Worm (Caenorhabditis elegans) whole organism, L3 larva: ENCODE data around the gene lec-4.

Source experiments
- R02D3.7 ChIP-seq: fragments of 150-350 bp; optimal IDR thresholded peaks from 2 replicates; lab custom pipeline; 2014; ENCODE audit warnings: missing biosample characterization, missing genetic modification characterization
- ZK546.5 ChIP-seq: sonication (generic microtip); optimal IDR thresholded peaks from 2 replicates; lab custom pipeline; 2017; ENCODE audit warnings: missing biosample characterization, missing genetic modification characterization
- aly-2 ChIP-seq: fragments of 150-350 bp; optimal IDR thresholded peaks from 2 replicates; lab custom pipeline; 2014; ENCODE audit warnings: missing biosample characterization, missing genetic modification characterization
- ama-1 ChIP-seq: fragments of 150-350 bp; optimal IDR thresholded peaks from 2 replicates; lab custom pipeline; 2018
- ceh-16 ChIP-seq: sonication (generic microtip); optimal IDR thresholded peaks from 2 replicates; lab custom pipeline; 2017; ENCODE audit warnings: missing biosample characterization, missing genetic modification characterization
- ceh-28 ChIP-seq: fragments of 150-350 bp; optimal IDR thresholded peaks from 2 replicates; lab custom pipeline; 2014; ENCODE audit warnings: missing biosample characterization, missing genetic modification reagents, missing genetic modification characterization
- ceh-82 ChIP-seq: fragments of 150-350 bp; optimal IDR thresholded peaks from 2 replicates; lab custom pipeline; 2014; ENCODE audit warnings: missing biosample characterization, missing genetic modification characterization
- ceh-9 ChIP-seq: sonication (generic microtip); optimal IDR thresholded peaks from 2 replicates; lab custom pipeline; 2018; ENCODE audit warnings: missing biosample characterization, missing genetic modification characterization
- daf-12 ChIP-seq: fragments of 150-350 bp; optimal IDR thresholded peaks from 2 replicates; lab custom pipeline; 2014; ENCODE audit warnings: missing biosample characterization, missing genetic modification reagents, missing genetic modification characterization
- egl-27 ChIP-seq: sonication (generic microtip); optimal IDR thresholded peaks from 4 replicates; lab custom pipeline; 2017; ENCODE audit warnings: missing biosample characterization, missing genetic modification reagents, missing genetic modification characterization
- egl-5 ChIP-seq: fragments of 150-350 bp; optimal IDR thresholded peaks from 2 replicates; lab custom pipeline; 2017; ENCODE audit warnings: missing biosample characterization, missing genetic modification reagents, missing genetic modification characterization, inconsistent platforms
- elt-1 ChIP-seq: fragments of 150-350 bp; optimal IDR thresholded peaks from 2 replicates; lab custom pipeline; 2014; ENCODE audit warnings: missing biosample characterization, missing genetic modification characterization
- elt-2 ChIP-seq: sonication (generic microtip); optimal IDR thresholded peaks from 2 replicates; lab custom pipeline; 2016; ENCODE audit warnings: missing genetic modification reagents, mild to moderate bottlenecking, missing genetic modification characterization, missing compliant biosample characterization
- elt-3 ChIP-seq, 3 experiments: fragments of 150-350 bp in 1 of 3; sonication (generic microtip) in 2 of 3; optimal IDR thresholded peaks; 2 replicates in 2 of 3; 4 replicates in 1 of 3; lab custom pipeline; 2014 to 2017; ENCODE audit warnings: missing biosample characterization in 3 of 3, missing genetic modification characterization in 3 of 3
- eor-1 ChIP-seq, 2 experiments: fragments of 150-350 bp; optimal IDR thresholded peaks; 2 replicates each; lab custom pipeline; 2014 to 2018; ENCODE audit warnings: missing biosample characterization in 2 of 2, missing genetic modification characterization in 2 of 2
- fkh-10 ChIP-seq: sonication (generic microtip); optimal IDR thresholded peaks from 2 replicates; lab custom pipeline; 2017; ENCODE audit warnings: missing biosample characterization, missing genetic modification reagents, missing genetic modification characterization
- fkh-2 ChIP-seq: fragments of 150-350 bp; optimal IDR thresholded peaks from 2 replicates; lab custom pipeline; 2014; ENCODE audit warnings: missing biosample characterization, missing genetic modification reagents, missing genetic modification characterization
- fos-1 ChIP-seq: fragments of 150-350 bp; optimal IDR thresholded peaks from 2 replicates; lab custom pipeline; 2014; ENCODE audit warnings: missing biosample characterization, missing genetic modification characterization
- hmg-11 ChIP-seq: sonication (generic microtip); optimal IDR thresholded peaks from 2 replicates; lab custom pipeline; 2016; ENCODE audit warnings: missing genetic modification characterization, missing compliant biosample characterization
- jun-1 ChIP-seq: fragments of 150-350 bp; optimal IDR thresholded peaks from 2 replicates; lab custom pipeline; 2014; ENCODE audit warnings: missing biosample characterization, missing genetic modification reagents, missing genetic modification characterization
- lin-15B ChIP-seq: fragments of 150-350 bp; optimal IDR thresholded peaks from 2 replicates; lab custom pipeline; 2014; ENCODE audit warnings: missing biosample characterization, missing genetic modification characterization
- lin-39 ChIP-seq: fragments of 150-350 bp; optimal IDR thresholded peaks from 2 replicates; lab custom pipeline; 2018; ENCODE audit warnings: missing biosample characterization, missing genetic modification reagents, missing genetic modification characterization
- lsy-12 ChIP-seq: sonication (generic microtip); optimal IDR thresholded peaks from 2 replicates; lab custom pipeline; 2016; ENCODE audit warnings: mild to moderate bottlenecking, missing genetic modification characterization, missing compliant biosample characterization
- mdl-1 ChIP-seq: fragments of 150-350 bp; optimal IDR thresholded peaks from 2 replicates; lab custom pipeline; 2014; ENCODE audit warnings: missing biosample characterization, missing genetic modification characterization
- mml-1 ChIP-seq: fragments of 150-350 bp; sonication (generic microtip); optimal IDR thresholded peaks from 3 replicates; lab custom pipeline; 2014; ENCODE audit warnings: missing biosample characterization, missing genetic modification characterization
- nfya-1 ChIP-seq: sonication (generic microtip); optimal IDR thresholded peaks from 2 replicates; lab custom pipeline; 2017; ENCODE audit warnings: missing genetic modification characterization, mild to moderate bottlenecking, missing compliant biosample characterization, antibody characterized with exemption, moderate library complexity; ENCODE audit not compliant: insufficient read depth
- nhr-11 ChIP-seq: fragments of 150-350 bp; optimal IDR thresholded peaks from 2 replicates; lab custom pipeline; 2014; ENCODE audit warnings: missing biosample characterization, missing genetic modification characterization
- nhr-12 ChIP-seq: fragments of 150-350 bp; optimal IDR thresholded peaks from 2 replicates; lab custom pipeline; 2014; ENCODE audit warnings: missing biosample characterization, missing genetic modification characterization
- nhr-23 ChIP-seq: fragments of 150-350 bp; optimal IDR thresholded peaks from 2 replicates; lab custom pipeline; 2014; ENCODE audit warnings: missing biosample characterization, missing genetic modification reagents, missing genetic modification characterization
- nhr-237 ChIP-seq: fragments of 150-350 bp; optimal IDR thresholded peaks from 2 replicates; lab custom pipeline; 2014; ENCODE audit warnings: missing biosample characterization, missing genetic modification characterization
- nhr-25 ChIP-seq: sonication (generic microtip); optimal IDR thresholded peaks from 2 replicates; lab custom pipeline; 2017; ENCODE audit warnings: missing biosample characterization, missing genetic modification characterization
- nhr-28 ChIP-seq: fragments of 150-350 bp; optimal IDR thresholded peaks from 2 replicates; lab custom pipeline; 2014; ENCODE audit warnings: missing biosample characterization, missing genetic modification characterization
- nhr-43 ChIP-seq: sonication (generic microtip); optimal IDR thresholded peaks from 2 replicates; lab custom pipeline; 2016; ENCODE audit warnings: mild to moderate bottlenecking, missing genetic modification characterization, missing compliant biosample characterization; ENCODE audit not compliant: poor library complexity, severe bottlenecking
- nhr-67 ChIP-seq: fragments of 150-350 bp; optimal IDR thresholded peaks from 2 replicates; lab custom pipeline; 2014; ENCODE audit warnings: missing biosample characterization, missing genetic modification characterization
- nhr-76 ChIP-seq: fragments of 150-350 bp; sonication (generic microtip); optimal IDR thresholded peaks from 5 replicates; lab custom pipeline; 2014; ENCODE audit warnings: missing biosample characterization, missing genetic modification characterization
- nhr-77 ChIP-seq: fragments of 150-350 bp; optimal IDR thresholded peaks from 2 replicates; lab custom pipeline; 2014; ENCODE audit warnings: missing biosample characterization, missing genetic modification characterization
- pha-4 ChIP-seq: fragments of 150-350 bp; optimal IDR thresholded peaks from 2 replicates; lab custom pipeline; 2014; ENCODE audit warnings: missing biosample characterization, missing genetic modification reagents, missing genetic modification characterization
- pqm-1 ChIP-seq: fragments of 150-350 bp; optimal IDR thresholded peaks from 2 replicates; lab custom pipeline; 2017; ENCODE audit warnings: missing biosample characterization, missing genetic modification characterization, inconsistent platforms
- sea-2 ChIP-seq: fragments of 150-350 bp; sonication (generic microtip); optimal IDR thresholded peaks from 4 replicates; lab custom pipeline; 2014; ENCODE audit warnings: missing biosample characterization, missing genetic modification reagents, missing genetic modification characterization
- skn-1 ChIP-seq: fragments of 150-350 bp; optimal IDR thresholded peaks from 2 replicates; lab custom pipeline; 2014; ENCODE audit warnings: missing biosample characterization, missing genetic modification characterization
- snpc-4 ChIP-seq: fragments of 150-350 bp; optimal IDR thresholded peaks from 2 replicates; lab custom pipeline; 2014; ENCODE audit warnings: missing biosample characterization, missing genetic modification characterization
- tbx-2 ChIP-seq: sonication (generic microtip); optimal IDR thresholded peaks from 2 replicates; lab custom pipeline; 2016; ENCODE audit warnings: mild to moderate bottlenecking, missing genetic modification characterization, missing compliant biosample characterization
- unc-39 ChIP-seq: sonication (generic microtip); optimal IDR thresholded peaks from 4 replicates; lab custom pipeline; 2017; ENCODE audit warnings: missing biosample characterization, missing genetic modification characterization
- unc-62 ChIP-seq: fragments of 150-350 bp; sonication (generic microtip); optimal IDR thresholded peaks from 4 replicates; lab custom pipeline; 2014; ENCODE audit warnings: missing biosample characterization, missing genetic modification reagents, missing genetic modification characterization
- zag-1 ChIP-seq: fragments of 150-350 bp; optimal IDR thresholded peaks from 2 replicates; lab custom pipeline; 2014; ENCODE audit warnings: missing biosample characterization, missing genetic modification characterization
- ztf-11 ChIP-seq: fragments of 150-350 bp; optimal IDR thresholded peaks from 2 replicates; lab custom pipeline; 2014; ENCODE audit warnings: missing biosample characterization, missing genetic modification characterization
- ztf-4 ChIP-seq: fragments of 150-350 bp; optimal IDR thresholded peaks from 2 replicates; lab custom pipeline; 2014; ENCODE audit warnings: missing biosample characterization, missing genetic modification characterization

lec-4 gene

DNA sequence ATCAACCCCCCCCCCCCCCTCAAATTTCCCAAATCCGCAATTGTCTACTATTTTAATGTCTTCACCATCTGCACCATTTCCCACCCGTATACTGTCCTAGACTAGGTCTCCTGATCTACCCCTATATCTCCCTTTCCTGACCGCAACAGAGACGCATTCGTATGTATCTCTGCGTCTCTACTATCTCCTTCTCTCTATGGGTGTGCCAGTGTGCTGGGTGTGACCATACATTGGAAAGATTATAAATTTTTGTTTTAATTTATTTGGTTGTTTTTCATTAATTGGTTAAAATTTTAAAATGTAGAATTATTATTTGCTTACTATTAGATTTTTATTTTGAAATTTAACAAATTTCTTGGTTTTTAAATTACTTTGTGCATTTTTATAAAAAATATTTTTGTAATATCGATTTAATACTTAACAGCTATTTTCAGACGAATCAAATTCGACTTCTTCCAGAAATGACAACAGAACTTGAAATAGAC lies 48.9 kb upstream of the lec-4 start, which contains the start of gene amx-1:
amx-1 (plus strand) TSS at position 435 of the 485 bp plus-strand sequence.
- TF ChIP-seq tbx-2 (tag; lab: Kevin White, UChicago) (no peak), nhr-76 (tag; lab: Kevin White, UChicago) (no peak), elt-2 (tag; lab: Kevin White, UChicago) (no peak), fos-1 (tag; lab: Kevin White, UChicago) (no peak), mml-1 (tag; lab: Kevin White, UChicago) (no peak), aly-2 (no peak)

DNA sequence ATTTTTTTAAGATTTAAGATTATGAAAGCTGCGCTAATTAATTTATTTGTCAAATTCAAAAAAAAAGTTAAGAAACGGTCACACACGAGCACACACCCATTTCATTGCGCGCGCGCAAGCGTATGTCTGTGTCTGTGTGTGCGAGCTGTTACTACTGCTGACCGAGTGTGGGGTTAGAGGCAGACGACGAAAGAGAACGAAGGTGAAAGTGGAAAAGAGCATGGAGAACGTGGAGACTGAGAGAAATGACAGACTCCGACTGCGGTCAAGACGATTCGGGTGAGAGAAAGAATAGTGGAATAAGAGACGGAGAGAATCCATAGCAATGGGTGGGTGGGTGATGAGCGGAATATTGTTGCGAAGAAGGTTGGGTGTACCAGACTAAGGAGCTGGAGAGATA lies 47.0 kb upstream of the lec-4 start:
- TF ChIP-seq nhr-77 (tag; lab: Kevin White, UChicago) (no peak), snpc-4 (tag; lab: Kevin White, UChicago) (peak; percentile 56), ztf-4 (tag; lab: Kevin White, UChicago) (no peak), egl-27 (tag; lab: Kevin White, UChicago) (no peak), ceh-16 (tag; lab: Kevin White, UChicago) (no peak), unc-62 (GFP tag; lab: Kevin White, UChicago) (no peak), mdl-1 (tag; lab: Kevin White, UChicago) (no peak), nhr-76 (tag; lab: Kevin White, UChicago) (no peak), ZK546.5 (tag; lab: Kevin White, UChicago) (no peak), hmg-11 (tag; lab: Kevin White, UChicago) (peak; percentile 80), sea-2 (no peak), skn-1 (peak; percentile 27), nhr-237 (no peak), ama-1 (no peak), fkh-10 (GFP tag; lab: Kevin White, UChicago) (no peak), fos-1 (tag; lab: Kevin White, UChicago) (no peak), mml-1 (tag; lab: Kevin White, UChicago) (no peak), elt-1 (tag; lab: Kevin White, UChicago) (no peak), fkh-2 (tag; lab: Kevin White, UChicago) (no peak), unc-39 (no peak), lin-15B (peak; percentile 57), zag-1 (tag; lab: Kevin White, UChicago) (no peak), nhr-43 (no peak), nhr-67 (tag; lab: Kevin White, UChicago) (no peak), ceh-28 (tag; lab: Kevin White, UChicago) (no peak), daf-12 (tag; lab: Kevin White, UChicago) (no peak), ceh-82 (no peak), nhr-12 (tag; lab: Kevin White, UChicago) (no peak), jun-1 (no peak), nhr-25 (tag; lab: Kevin White, UChicago) (peak; percentile 64), elt-3 (tag; optimal IDR thresholded peaks at IDR 0.05; lab: Kevin White, UChicago) (no peak), nhr-28 (tag; lab: Kevin White, UChicago) (no peak), egl-5 (tag; lab: Kevin White, UChicago) (no peak), tbx-2 (tag; lab: Kevin White, UChicago) (no peak), lsy-12 (tag; lab: Kevin White, UChicago) (no peak), pqm-1 (tag; lab: Kevin White, UChicago) (peak; percentile 54), aly-2 (no peak), nhr-11 (tag; lab: Kevin White, UChicago) (no peak), nfya-1 (tag; lab: Kevin White, UChicago) (peak; percentile 81), pha-4 (tag; lab: Kevin White, UChicago) (peak; percentile 77), lin-39 (peak; percentile 19), R02D3.7 (tag; lab: Kevin White, UChicago) (peak; percentile 22), nhr-23 (tag; lab: Kevin White, UChicago) (peak; percentile 78), ceh-9 (tag; lab: Kevin White, UChicago) (no peak), elt-2 (tag; lab: Kevin White, UChicago) (peak; percentile 44), ztf-11 (no peak), eor-1 (tag; optimal IDR thresholded peaks at IDR 0.05; lab: Kevin White, UChicago) (no peak)
